Fruit fly (Drosophila melanogaster): ENCODE measurements around the gene ko.
A peak's percentile ranks its signal among the peaks of the same experiment; 100 is the strongest.

Gene ko

dm6 chr3L:21027657-21028255 is 103.2 kb downstream of the ko start, which contains the start of gene Pdss2 (continued):
- peak; percentile 77 for TF ChIP-seq Ptx1 (GFP tag; IDR thresholded peaks at IDR 0.05)
- peak; percentile 83 for TF ChIP-seq lab (GFP tag; optimal IDR thresholded peaks at IDR 0.05)
- TF ChIP-seq Ssrp (tag; optimal IDR thresholded peaks at IDR 0.05) = peak; percentile 72
- peak; percentile 36 for TF ChIP-seq CG5180 (GFP tag; optimal IDR thresholded peaks at IDR 0.05)
- TF ChIP-seq CG6654 (GFP tag; optimal IDR thresholded peaks at IDR 0.05) = peak; percentile 3
- TF ChIP-seq pita (GFP tag; optimal IDR thresholded peaks at IDR 0.05) = no peak
- peak; percentile 50 for TF ChIP-seq CG6765 (GFP tag; optimal IDR thresholded peaks at IDR 0.05)
- TF ChIP-seq sd (tag; optimal IDR thresholded peaks at IDR 0.05) = peak; percentile 100
- TF ChIP-seq Nf-YB (GFP tag; optimal IDR thresholded peaks at IDR 0.05) = no peak
- TF ChIP-seq Nf-YC (tag; optimal IDR thresholded peaks at IDR 0.05) = peak; percentile 68
- peak; percentile 25 for TF ChIP-seq disco-r (GFP tag; optimal IDR thresholded peaks at IDR 0.05)
- no peak for TF ChIP-seq pb (GFP tag; optimal IDR thresholded peaks at IDR 0.05)
- 0 out of 2 replicates have a peak, but pooled peaks have one; percentile 46 for TF ChIP-seq seq (GFP tag; IDR thresholded peaks at IDR 0.05)
- TF ChIP-seq twi (tag; optimal IDR thresholded peaks at IDR 0.05) = peak; percentile 52
- no peak for TF ChIP-seq CG6683 (GFP tag; optimal IDR thresholded peaks at IDR 0.05)
- no peak for TF ChIP-seq en (GFP tag; optimal IDR thresholded peaks at IDR 0.05)
- no peak; the same call in 1 of the 2 replicates for TF ChIP-seq Ravus (GFP tag; IDR thresholded peaks at IDR 0.05)
- peak; percentile 67 for TF ChIP-seq oc (tag; optimal IDR thresholded peaks at IDR 0.05)
- TF ChIP-seq repo (GFP tag; optimal IDR thresholded peaks at IDR 0.05) = peak; percentile 45
- TF ChIP-seq CG7987 (GFP tag; optimal IDR thresholded peaks at IDR 0.05) = peak; percentile 58
- TF ChIP-seq inv (GFP tag; IDR thresholded peaks at IDR 0.05; ENCODE audit: partially characterized antibody) = peak; percentile 65
- peak; percentile 52 for TF ChIP-seq CG4282 (GFP tag; optimal IDR thresholded peaks at IDR 0.05)
- peak; percentile 32 for TF ChIP-seq CG11398 (GFP tag; optimal IDR thresholded peaks at IDR 0.05)
- peak; percentile 68 for TF ChIP-seq Ada2b (GFP tag; IDR thresholded peaks at IDR 0.05)
- TF ChIP-seq CG14667 (GFP tag; IDR thresholded peaks at IDR 0.05) = peak; percentile 72
- no peak for TF ChIP-seq ac (GFP tag; optimal IDR thresholded peaks at IDR 0.05)
- peak; percentile 32 for TF ChIP-seq tap (tag; optimal IDR thresholded peaks at IDR 0.05)
- TF ChIP-seq amos (GFP tag; IDR thresholded peaks at IDR 0.05; ENCODE audit: partially characterized antibody) = peak; percentile 76
- TF ChIP-seq Dip3 (GFP tag; optimal IDR thresholded peaks at IDR 0.05) = peak; percentile 75
- peak; percentile 77 for TF ChIP-seq CG15696 (tag; optimal IDR thresholded peaks at IDR 0.05)
- TF ChIP-seq CG11695 (GFP tag; IDR thresholded peaks at IDR 0.05) = peak; percentile 38; the same call in 1 of the 3 replicates
- TF ChIP-seq CG8359 (GFP tag; optimal IDR thresholded peaks at IDR 0.05; ENCODE audit: borderline replicate concordance) = no peak
- TF ChIP-seq CG13296 (GFP tag; optimal IDR thresholded peaks at IDR 0.05) = peak; percentile 59
- peak; percentile 53 for TF ChIP-seq Sox100B (GFP tag; optimal IDR thresholded peaks at IDR 0.05)
- TF ChIP-seq Ets97D (GFP tag; optimal IDR thresholded peaks at IDR 0.05) = peak; percentile 61
- TF ChIP-seq CG13424 (tag; optimal IDR thresholded peaks at IDR 0.05) = peak; percentile 78
- TF ChIP-seq insv (GFP tag; optimal IDR thresholded peaks at IDR 0.05) = no peak
- peak; percentile 87 for TF ChIP-seq MBD-R2 (GFP tag; IDR thresholded peaks at IDR 0.05)
- no peak for TF ChIP-seq Lim3 (GFP tag; IDR thresholded peaks at IDR 0.05)
- TF ChIP-seq grn (GFP tag; optimal IDR thresholded peaks at IDR 0.05) = no peak
- no peak for TF ChIP-seq TFAM (GFP tag; optimal IDR thresholded peaks at IDR 0.05)
- peak; percentile 90 for TF ChIP-seq CG11456 (GFP tag; IDR thresholded peaks at IDR 0.05)
- TF ChIP-seq CG16813 (GFP tag; IDR thresholded peaks at IDR 0.05; ENCODE audit: partially characterized antibody) = peak; percentile 77
- TF ChIP-seq ttk (GFP tag; IDR thresholded peaks at IDR 0.05) = peak; percentile 71
- TF ChIP-seq CG17802 (tag; optimal IDR thresholded peaks at IDR 0.05) = peak; percentile 42
- peak; percentile 41 for TF ChIP-seq Bdp1 (GFP tag; optimal IDR thresholded peaks at IDR 0.05)
- peak; percentile 73 for TF ChIP-seq knrl (GFP tag; IDR thresholded peaks at IDR 0.05; ENCODE audit: partially characterized antibody)
- TF ChIP-seq grau (tag; optimal IDR thresholded peaks at IDR 0.05) = peak; percentile 70
- TF ChIP-seq peb (GFP tag; IDR thresholded peaks at IDR 0.05) = peak; percentile 29; the same call in 1 of the 2 replicates
